Worm (Caenorhabditis elegans) whole organism, L2 larva: ENCODE results near the gene cept-1.

Experiments used
- ceh-82 ChIP-seq: fragments of 150-350 bp; optimal IDR thresholded peaks from 2 replicates; lab custom pipeline; 2014; ENCODE audit warnings: missing biosample characterization, missing genetic modification characterization
- egl-27 ChIP-seq: sonication (generic microtip); optimal IDR thresholded peaks from 3 replicates; lab custom pipeline; 2017; ENCODE audit warnings: missing biosample characterization, missing genetic modification reagents, missing genetic modification characterization
- elt-3 ChIP-seq: sonication (generic microtip); optimal IDR thresholded peaks from 2 replicates; lab custom pipeline; 2017; ENCODE audit warnings: missing biosample characterization, missing genetic modification characterization
- nhr-77 ChIP-seq: fragments of 150-350 bp; optimal IDR thresholded peaks from 2 replicates; lab custom pipeline; 2014; ENCODE audit warnings: missing biosample characterization, missing genetic modification characterization
- snpc-4 ChIP-seq: fragments of 150-350 bp; optimal IDR thresholded peaks from 2 replicates; lab custom pipeline; 2014; ENCODE audit warnings: missing biosample characterization, missing genetic modification characterization
- unc-39 ChIP-seq: fragments of 150-350 bp; optimal IDR thresholded peaks from 2 replicates; lab custom pipeline; 2014; ENCODE audit warnings: missing biosample characterization, missing genetic modification characterization
- ztf-1 ChIP-seq: fragments of 200-800 bp; sonication (Bioruptor generic); conservative IDR thresholded peaks from 2 replicates; pipeline ENCODE4 v1.3.6; 2022; ENCODE audit warnings: missing genetic modification characterization, missing compliant biosample characterization

Gene cept-1

DNA sequence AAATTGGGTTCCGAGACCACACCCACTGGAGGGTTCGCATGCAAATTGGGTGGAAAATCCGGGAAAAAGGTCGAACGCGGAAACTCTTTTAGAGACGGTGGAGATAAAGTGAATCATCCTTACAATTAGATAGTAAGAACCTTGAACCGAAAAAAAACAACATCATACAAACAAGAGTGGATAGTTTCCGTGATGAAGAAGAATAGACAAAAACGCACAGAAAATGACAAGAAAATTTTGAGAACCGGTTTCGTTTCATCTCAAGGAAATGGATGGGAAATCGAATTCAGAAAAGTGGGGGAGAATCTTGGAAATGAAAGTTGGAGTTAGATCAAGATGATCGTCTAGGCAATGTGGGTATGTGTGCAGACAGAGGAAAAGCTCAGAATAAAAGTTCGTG is 53.5 kb downstream of the cept-1 start:
- TF ChIP-seq ceh-82 (tag; lab: Kevin White, UChicago) (no peak), snpc-4 (no peak), nhr-77 (no peak), ztf-1 (GFP tag; lab: Robert Waterston, UW) (no peak), elt-3 (tag; lab: Kevin White, UChicago) (no peak), egl-27 (no peak), unc-39 (no peak)
